Worm (Caenorhabditis elegans): ENCODE measurements around the gene pes-4.

pes-4 gene

DNA sequence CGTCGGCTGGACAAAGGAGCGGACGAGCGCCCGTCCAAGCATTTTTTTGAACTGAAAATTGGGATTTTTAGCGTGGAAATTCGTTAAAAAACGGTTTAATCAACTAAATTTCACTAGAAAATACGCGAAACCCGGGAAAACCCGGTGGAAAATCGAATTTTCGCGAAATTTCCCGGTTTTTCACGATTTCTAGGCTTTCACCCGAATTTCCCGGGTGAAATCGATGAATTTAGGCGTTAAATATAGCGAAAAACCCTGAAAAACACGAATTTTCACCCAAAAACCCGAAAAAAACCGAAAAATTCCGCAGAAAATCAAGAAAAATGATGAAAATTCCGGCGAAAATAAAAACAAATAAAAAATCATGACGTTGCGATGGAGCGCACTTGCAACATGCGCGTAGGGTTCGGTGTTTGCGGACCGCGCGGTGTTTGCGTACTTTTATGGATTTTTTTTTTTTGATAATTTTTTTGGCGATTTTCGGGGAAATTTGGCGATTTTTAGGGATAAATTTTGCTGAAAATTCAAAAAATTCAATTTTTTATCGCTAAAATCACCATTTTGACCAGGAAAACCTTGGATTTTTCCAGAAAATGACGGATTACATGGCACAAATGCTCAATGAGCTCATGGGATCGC lies 28.0 kb downstream of the pes-4 start, which contains the start of the genes mrpl-45 and Y119D3B.12 (continued):
- TF ChIP-seq T23F11.4 (GFP tag; optimal IDR thresholded peaks at IDR 0.05) (no peak), pha-2 (tag; optimal IDR thresholded peaks at IDR 0.05) (no peak), ref-2 (tag; optimal IDR thresholded peaks at IDR 0.05) (no peak), eyg-1 (tag; optimal IDR thresholded peaks at IDR 0.05) (no peak), unc-86 (tag; optimal IDR thresholded peaks at IDR 0.05) (peak; percentile 30), mec-3 (tag; optimal IDR thresholded peaks at IDR 0.05; ENCODE audit: borderline replicate concordance) (no peak), fkh-10 (GFP tag; optimal IDR thresholded peaks at IDR 0.05) (no peak), ttx-3 (tag; optimal IDR thresholded peaks at IDR 0.05) (peak; percentile 50), hlh-8 (tag; optimal IDR thresholded peaks at IDR 0.05) (no peak), hlh-13 (GFP tag; optimal IDR thresholded peaks at IDR 0.05) (no peak), ahr-1 (tag; optimal IDR thresholded peaks at IDR 0.05) (no peak), pag-3 (tag; optimal IDR thresholded peaks at IDR 0.05; ENCODE audit: borderline replicate concordance) (no peak), ceh-22 (tag; optimal IDR thresholded peaks at IDR 0.05) (no peak), pha-4 (tag; optimal IDR thresholded peaks at IDR 0.05) (no peak), syd-9 (tag; optimal IDR thresholded peaks at IDR 0.05) (no peak), unc-55 (GFP tag; optimal IDR thresholded peaks at IDR 0.05) (no peak), elt-4 (tag; optimal IDR thresholded peaks at IDR 0.05) (no peak), Y22D7AL.16 (tag; optimal IDR thresholded peaks at IDR 0.05) (no peak), unc-42 (tag; optimal IDR thresholded peaks at IDR 0.05) (peak; percentile 38), tbx-2 (tag; optimal IDR thresholded peaks at IDR 0.05) (peak; percentile 52), rnt-1 (tag; optimal IDR thresholded peaks at IDR 0.05) (peak; percentile 35), hlh-30 (tag; optimal IDR thresholded peaks at IDR 0.05; ENCODE audit: insufficient read depth) (peak; percentile 24), che-1 (tag; optimal IDR thresholded peaks at IDR 0.05) (peak; percentile 22), ceh-6 (GFP tag; optimal IDR thresholded peaks at IDR 0.05) (no peak), elt-2 (tag; optimal IDR thresholded peaks at IDR 0.05) (peak; percentile 54), dve-1 (tag; optimal IDR thresholded peaks at IDR 0.05) (peak; percentile 25), hlh-6 (tag; optimal IDR thresholded peaks at IDR 0.05) (no peak), ceh-31 (tag; optimal IDR thresholded peaks at IDR 0.05) (peak; percentile 39), pax-1 (tag; optimal IDR thresholded peaks at IDR 0.05) (peak; percentile 4), nhr-11 (tag; optimal IDR thresholded peaks at IDR 0.05) (no peak), ceh-24 (tag; optimal IDR thresholded peaks at IDR 0.05) (no peak), lin-11 (tag; optimal IDR thresholded peaks at IDR 0.05) (no peak), F13H6.1 (tag; optimal IDR thresholded peaks at IDR 0.05) (no peak), pqm-1 (tag; optimal IDR thresholded peaks at IDR 0.05) (no peak), dmd-4 (tag; optimal IDR thresholded peaks at IDR 0.05; ENCODE audit: borderline replicate concordance) (no peak), fkh-6 (tag; optimal IDR thresholded peaks at IDR 0.05) (no peak)

DNA sequence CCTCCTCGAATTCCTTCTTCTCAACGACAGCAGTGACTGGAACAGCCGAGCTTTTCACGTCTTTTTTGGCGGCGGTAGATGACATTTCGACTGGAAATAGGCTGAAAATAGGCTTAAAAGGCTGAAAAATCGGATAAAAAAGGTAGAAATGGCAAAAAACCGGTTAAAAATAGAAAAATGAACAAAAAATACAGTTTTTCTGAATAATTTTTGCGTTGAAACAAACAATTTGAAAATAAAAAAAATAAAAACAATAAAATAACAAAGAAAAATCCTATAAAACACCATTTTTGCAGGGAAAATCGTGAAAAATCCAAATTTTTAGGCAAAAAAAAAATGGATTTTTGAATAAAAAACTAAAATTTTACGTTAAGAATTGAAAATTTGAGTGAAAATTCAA lies 33.9 kb downstream of the pes-4 start, which contains the start of gene dss-1:
Gene dss-1, minus strand, starts transcription at position 101 of the 400 bp plus-strand sequence.
- TF ChIP-seq pag-3 (tag; optimal IDR thresholded peaks at IDR 0.05; ENCODE audit: borderline replicate concordance) (no peak), pqm-1 (tag; optimal IDR thresholded peaks at IDR 0.05) (no peak), hlh-13 (GFP tag; optimal IDR thresholded peaks at IDR 0.05) (no peak), ceh-9 (tag; optimal IDR thresholded peaks at IDR 0.05) (no peak), fkh-10 (GFP tag; optimal IDR thresholded peaks at IDR 0.05) (no peak), ceh-6 (GFP tag; optimal IDR thresholded peaks at IDR 0.05) (no peak), pha-2 (tag; optimal IDR thresholded peaks at IDR 0.05) (no peak), unc-86 (tag; optimal IDR thresholded peaks at IDR 0.05) (no peak), T23F11.4 (GFP tag; optimal IDR thresholded peaks at IDR 0.05) (no peak), rnt-1 (tag; optimal IDR thresholded peaks at IDR 0.05) (no peak), tbx-7 (tag; optimal IDR thresholded peaks at IDR 0.05) (no peak)

DNA sequence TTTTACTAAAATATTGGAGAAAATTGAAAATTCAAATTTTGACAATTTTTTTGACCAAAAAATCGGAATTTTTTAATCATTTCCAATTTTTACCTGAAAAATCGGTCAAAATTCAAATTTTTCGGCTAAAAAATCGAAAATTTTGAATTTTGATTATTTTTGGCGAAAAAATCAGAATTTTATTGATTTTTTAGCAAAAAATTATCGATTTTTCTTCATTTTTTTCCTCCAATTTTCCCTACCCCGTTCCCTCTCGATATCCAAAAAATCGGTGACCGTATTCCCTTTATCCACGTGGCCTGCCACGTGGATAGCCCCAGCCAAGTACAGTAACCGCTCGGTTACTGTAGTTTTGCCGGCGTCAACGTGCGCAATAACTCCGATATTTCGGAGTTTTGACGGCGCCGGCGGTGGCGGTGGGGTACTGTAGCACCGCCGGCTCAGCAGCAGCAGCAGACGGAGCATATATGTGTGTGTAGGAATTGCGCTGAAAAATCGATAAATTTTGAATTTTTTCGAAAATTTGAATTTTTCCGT lies 36.7 kb downstream of the pes-4 start, which contains the start of gene Y119D3B.14:
Gene Y119D3B.14, minus strand, starts transcription at position 487 of the 537 bp plus-strand sequence.
- TF ChIP-seq hlh-13 (GFP tag; optimal IDR thresholded peaks at IDR 0.05), result no peak
- TF ChIP-seq che-1 (tag; optimal IDR thresholded peaks at IDR 0.05), result no peak
- TF ChIP-seq ceh-22 (tag; optimal IDR thresholded peaks at IDR 0.05), result no peak
- no peak for TF ChIP-seq pqm-1 (tag; optimal IDR thresholded peaks at IDR 0.05)
- no peak for TF ChIP-seq ceh-48 (tag; optimal IDR thresholded peaks at IDR 0.05)
- no peak for TF ChIP-seq npax-4 (tag; optimal IDR thresholded peaks at IDR 0.05)
- no peak for TF ChIP-seq ceh-9 (tag; optimal IDR thresholded peaks at IDR 0.05)
- TF ChIP-seq tbx-2 (tag; optimal IDR thresholded peaks at IDR 0.05), result no peak
- TF ChIP-seq dve-1 (tag; optimal IDR thresholded peaks at IDR 0.05), result no peak
- no peak for TF ChIP-seq tbx-7 (tag; optimal IDR thresholded peaks at IDR 0.05)
- TF ChIP-seq C08G9.2 (tag; optimal IDR thresholded peaks at IDR 0.05), result no peak
- no peak for TF ChIP-seq lin-11 (tag; optimal IDR thresholded peaks at IDR 0.05)
- no peak for TF ChIP-seq rnt-1 (tag; optimal IDR thresholded peaks at IDR 0.05)

All from whole organism, late embryonic.